Worm (Caenorhabditis elegans) whole organism, L3 larva: Measurements from ENCODE around the gene csn-5.

Experiments
- aly-2 ChIP-seq: fragments of 150-350 bp; optimal IDR thresholded peaks from 2 replicates; lab custom pipeline; 2014; ENCODE audit warnings: missing biosample characterization, missing genetic modification characterization
- elt-3 ChIP-seq, 3 experiments: fragments of 150-350 bp in 1 of 3; sonication (generic microtip) in 2 of 3; optimal IDR thresholded peaks; 2 replicates in 2 of 3; 4 replicates in 1 of 3; lab custom pipeline; 2014 to 2017; ENCODE audit warnings: missing biosample characterization in 3 of 3, missing genetic modification characterization in 3 of 3
- skn-1 ChIP-seq: fragments of 150-350 bp; optimal IDR thresholded peaks from 2 replicates; lab custom pipeline; 2014; ENCODE audit warnings: missing biosample characterization, missing genetic modification characterization
- snpc-4 ChIP-seq: fragments of 150-350 bp; optimal IDR thresholded peaks from 2 replicates; lab custom pipeline; 2014; ENCODE audit warnings: missing biosample characterization, missing genetic modification characterization

ce11 chrIV:5685014-5685413 lies 35.7 kb downstream of the csn-5 start, which contains the start of gene C55C3.3:
- TF ChIP-seq skn-1 (tag; lab: Kevin White, UChicago) (no peak), elt-3 (tag; optimal IDR thresholded peaks at IDR 0.05; lab: Kevin White, UChicago) (no peak), snpc-4 (tag; lab: Kevin White, UChicago) (no peak), aly-2 (tag; lab: Kevin White, UChicago) (no peak)
